Fruit fly (Drosophila melanogaster) whole organism, prepupa: ENCODE measurements around the gene CG6688.

Experiments used
- Blimp-1 ChIP-seq: fragments of 200-800 bp; sonication (Bioruptor generic); optimal IDR thresholded peaks from 3 replicates; lab custom pipeline; 2017; ENCODE audit warnings: missing biosample characterization, missing genetic modification characterization, mild to moderate bottlenecking, moderate library complexity, missing genetic modification reagents
- CG10631 ChIP-seq: fragments of 200-800 bp; sonication (Bioruptor generic); optimal IDR thresholded peaks from 2 replicates; lab custom pipeline; 2016; ENCODE audit warnings: missing biosample characterization, missing genetic modification characterization
- CG10669 ChIP-seq: fragments of 200-800 bp; sonication (Bioruptor generic); optimal IDR thresholded peaks from 3 replicates; lab custom pipeline; 2018; ENCODE audit warnings: missing biosample characterization, mild to moderate bottlenecking, missing genetic modification characterization, moderate library complexity
- CG11294 ChIP-seq: fragments of 200-800 bp; sonication (Bioruptor generic); IDR thresholded peaks from 2 replicates; pipeline ENCODE4 v1.3.6; 2022; ENCODE audit warnings: missing biosample characterization, missing genetic modification characterization
- CG11762 ChIP-seq: fragments of 200-800 bp; sonication (Bioruptor generic); optimal IDR thresholded peaks from 3 replicates; lab custom pipeline; 2016; ENCODE audit warnings: missing biosample characterization, missing genetic modification characterization; ENCODE audit not compliant: insufficient read depth
- CG15336 ChIP-seq: fragments of 200-800 bp; sonication (Bioruptor generic); IDR thresholded peaks from 2 replicates; pipeline ENCODE4 v1.3.6; 2022; ENCODE audit warnings: missing biosample characterization, missing genetic modification characterization
- CG1621 ChIP-seq: fragments of 200-800 bp; sonication (Bioruptor generic); optimal IDR thresholded peaks from 3 replicates; lab custom pipeline; 2018; ENCODE audit warnings: missing biosample characterization, mild to moderate bottlenecking, missing genetic modification characterization
- CG16779 ChIP-seq: fragments of 200-800 bp; sonication (Bioruptor generic); optimal IDR thresholded peaks from 3 replicates; lab custom pipeline; 2017; ENCODE audit warnings: missing biosample characterization, mild to moderate bottlenecking, missing genetic modification characterization
- CG3032 ChIP-seq: fragments of 200-800 bp; optimal IDR thresholded peaks from 2 replicates; lab custom pipeline; 2019; ENCODE audit warnings: missing biosample characterization, mild to moderate bottlenecking, missing genetic modification characterization, moderate library complexity
- CG31627 ChIP-seq: fragments of 200-800 bp; sonication (Bioruptor generic); optimal IDR thresholded peaks from 3 replicates; lab custom pipeline; 2016; ENCODE audit warnings: missing biosample characterization, missing genetic modification characterization
- CG34406 ChIP-seq: fragments of 200-800 bp; sonication (Bioruptor generic); optimal IDR thresholded peaks from 3 replicates; lab custom pipeline; 2016; ENCODE audit warnings: missing biosample characterization, missing genetic modification characterization
- CG3919 ChIP-seq: fragments of 200-800 bp; sonication (Bioruptor generic); optimal IDR thresholded peaks from 3 replicates; lab custom pipeline; 2016; ENCODE audit warnings: missing biosample characterization, missing genetic modification characterization
- CG6163 ChIP-seq: fragments of 200-800 bp; sonication (Bioruptor generic); IDR thresholded peaks from 3 replicates; pipeline ENCODE4 v1.3.6; 2022; ENCODE audit warnings: missing biosample characterization, missing genetic modification characterization
- CG6276 ChIP-seq: fragments of 200-800 bp; sonication (Bioruptor generic); optimal IDR thresholded peaks from 2 replicates; lab custom pipeline; 2017; ENCODE audit warnings: missing biosample characterization, mild to moderate bottlenecking, missing genetic modification characterization
- CG6792 ChIP-seq: fragments of 200-800 bp; sonication (Bioruptor generic); optimal IDR thresholded peaks from 3 replicates; lab custom pipeline; 2016; ENCODE audit warnings: missing biosample characterization, missing genetic modification characterization
- CG7368 ChIP-seq: fragments of 200-800 bp; sonication (Bioruptor generic); optimal IDR thresholded peaks from 3 replicates; lab custom pipeline; 2016; ENCODE audit warnings: missing biosample characterization, missing genetic modification characterization
- CG8119 ChIP-seq: fragments of 200-800 bp; sonication (Bioruptor generic); IDR thresholded peaks from 3 replicates; pipeline ENCODE4 v1.3.6; 2022; ENCODE audit warnings: missing biosample characterization, missing genetic modification characterization
- CG8319 ChIP-seq: fragments of 200-800 bp; sonication (Bioruptor generic); optimal IDR thresholded peaks from 3 replicates; lab custom pipeline; 2016; ENCODE audit warnings: missing biosample characterization, missing genetic modification characterization
- CG8632 ChIP-seq: fragments of 200-800 bp; sonication (Bioruptor generic); optimal IDR thresholded peaks from 3 replicates; lab custom pipeline; 2016; ENCODE audit warnings: missing biosample characterization, missing genetic modification characterization
- CG9139 ChIP-seq: fragments of 200-800 bp; sonication (Bioruptor generic); optimal IDR thresholded peaks from 3 replicates; lab custom pipeline; 2017; ENCODE audit warnings: missing biosample characterization, mild to moderate bottlenecking, missing genetic modification characterization
- Eip75B ChIP-seq: fragments of 200-800 bp; sonication (Bioruptor generic); optimal IDR thresholded peaks from 3 replicates; lab custom pipeline; 2016; ENCODE audit warnings: missing biosample characterization, missing genetic modification characterization
- Eip93F ChIP-seq: fragments of 200-800 bp; sonication (Bioruptor generic); optimal IDR thresholded peaks from 2 replicates; lab custom pipeline; 2016; ENCODE audit warnings: missing biosample characterization, mild to moderate bottlenecking, missing genetic modification characterization
- Ets21C ChIP-seq: fragments of 200-800 bp; sonication (Bioruptor generic); optimal IDR thresholded peaks from 3 replicates; lab custom pipeline; 2016; ENCODE audit warnings: missing biosample characterization, missing genetic modification characterization
- Ets96B ChIP-seq: fragments of 200-800 bp; optimal IDR thresholded peaks from 2 replicates; lab custom pipeline; 2019; ENCODE audit warnings: missing biosample characterization, mild to moderate bottlenecking, missing genetic modification characterization, moderate library complexity
- Gug ChIP-seq: fragments of 200-800 bp; sonication (Bioruptor generic); IDR thresholded peaks from 2 replicates; pipeline ENCODE4 v1.3.6; 2022; ENCODE audit warnings: missing biosample characterization, missing genetic modification characterization
- Hr38 ChIP-seq: sonication (Bioruptor generic); optimal IDR thresholded peaks from 2 replicates; lab custom pipeline; 2016; ENCODE audit warnings: missing biosample characterization, missing genetic modification characterization
- Hr39 ChIP-seq: fragments of 200-800 bp; sonication (Bioruptor generic); optimal IDR thresholded peaks from 2 replicates; lab custom pipeline; 2016; ENCODE audit warnings: missing biosample characterization, missing genetic modification characterization
- Hr4 ChIP-seq: fragments of 200-800 bp; sonication (Bioruptor generic); optimal IDR thresholded peaks from 3 replicates; lab custom pipeline; 2016; ENCODE audit warnings: missing biosample characterization, missing genetic modification characterization
- Smox ChIP-seq: fragments of 200-800 bp; sonication (Bioruptor generic); optimal IDR thresholded peaks from 3 replicates; lab custom pipeline; 2016; ENCODE audit warnings: missing biosample characterization, missing genetic modification characterization
- Sox102F ChIP-seq: fragments of 200-800 bp; sonication (Bioruptor generic); optimal IDR thresholded peaks from 2 replicates; lab custom pipeline; 2016; ENCODE audit warnings: missing biosample characterization, mild to moderate bottlenecking, missing genetic modification characterization
- Sox14 ChIP-seq: fragments of 200-800 bp; sonication (Bioruptor generic); optimal IDR thresholded peaks from 3 replicates; lab custom pipeline; 2016; ENCODE audit warnings: missing biosample characterization, missing genetic modification characterization
- acj6 ChIP-seq: fragments of 200-800 bp; sonication (Bioruptor generic); optimal IDR thresholded peaks from 3 replicates; lab custom pipeline; 2016; ENCODE audit warnings: missing biosample characterization, missing genetic modification characterization
- cyc ChIP-seq: fragments of 200-800 bp; sonication (Bioruptor generic); optimal IDR thresholded peaks from 3 replicates; lab custom pipeline; 2016; ENCODE audit warnings: missing biosample characterization, missing genetic modification characterization
- dac ChIP-seq: fragments of 200-800 bp; sonication (Bioruptor generic); optimal IDR thresholded peaks from 2 replicates; lab custom pipeline; 2017; ENCODE audit warnings: missing biosample characterization, mild to moderate bottlenecking, missing genetic modification characterization
- dsx ChIP-seq: fragments of 200-800 bp; optimal IDR thresholded peaks from 3 replicates; lab custom pipeline; 2019; ENCODE audit warnings: missing biosample characterization, mild to moderate bottlenecking, missing genetic modification characterization, moderate library complexity; ENCODE audit not compliant: poor library complexity, severe bottlenecking
- eg ChIP-seq: fragments of 200-800 bp; sonication (Bioruptor generic); IDR thresholded peaks from 3 replicates; pipeline ENCODE4 v1.3.6; 2022; ENCODE audit warnings: missing biosample characterization, missing genetic modification characterization
- esn ChIP-seq: fragments of 200-800 bp; sonication (Bioruptor generic); optimal IDR thresholded peaks from 2 replicates; lab custom pipeline; 2016; ENCODE audit warnings: missing biosample characterization, mild to moderate bottlenecking, missing genetic modification characterization, moderate library complexity
- fd59A ChIP-seq: fragments of 200-800 bp; sonication (Bioruptor generic); optimal IDR thresholded peaks from 2 replicates; lab custom pipeline; 2017; ENCODE audit warnings: missing biosample characterization, mild to moderate bottlenecking, missing genetic modification characterization, missing genetic modification reagents
- fkh ChIP-seq: fragments of 200-800 bp; sonication (Bioruptor generic); optimal IDR thresholded peaks from 3 replicates; lab custom pipeline; 2017; ENCODE audit warnings: missing biosample characterization, mild to moderate bottlenecking, missing genetic modification characterization, moderate library complexity
- lz ChIP-seq: fragments of 200-800 bp; sonication (Bioruptor generic); optimal IDR thresholded peaks from 3 replicates; lab custom pipeline; 2016; ENCODE audit warnings: missing biosample characterization, missing genetic modification characterization
- net ChIP-seq: fragments of 200-800 bp; sonication (Bioruptor generic); optimal IDR thresholded peaks from 3 replicates; lab custom pipeline; 2016; ENCODE audit warnings: missing biosample characterization, missing genetic modification characterization
- pdm3 ChIP-seq: fragments of 200-800 bp; sonication (Bioruptor generic); optimal IDR thresholded peaks from 3 replicates; lab custom pipeline; 2016; ENCODE audit warnings: missing biosample characterization, missing genetic modification characterization
- spab ChIP-seq: fragments of 200-800 bp; sonication (Bioruptor generic); optimal IDR thresholded peaks from 2 replicates; lab custom pipeline; 2017; ENCODE audit warnings: missing biosample characterization, mild to moderate bottlenecking, missing genetic modification characterization, missing genetic modification reagents
- topi ChIP-seq: fragments of 200-800 bp; sonication (Bioruptor generic); optimal IDR thresholded peaks from 3 replicates; lab custom pipeline; 2016; ENCODE audit warnings: missing biosample characterization, missing genetic modification characterization
- vri ChIP-seq: fragments of 200-800 bp; sonication (Bioruptor generic); optimal IDR thresholded peaks from 3 replicates; lab custom pipeline; 2016; ENCODE audit warnings: missing biosample characterization, mild to moderate bottlenecking, missing genetic modification characterization

Gene CG6688

DNA sequence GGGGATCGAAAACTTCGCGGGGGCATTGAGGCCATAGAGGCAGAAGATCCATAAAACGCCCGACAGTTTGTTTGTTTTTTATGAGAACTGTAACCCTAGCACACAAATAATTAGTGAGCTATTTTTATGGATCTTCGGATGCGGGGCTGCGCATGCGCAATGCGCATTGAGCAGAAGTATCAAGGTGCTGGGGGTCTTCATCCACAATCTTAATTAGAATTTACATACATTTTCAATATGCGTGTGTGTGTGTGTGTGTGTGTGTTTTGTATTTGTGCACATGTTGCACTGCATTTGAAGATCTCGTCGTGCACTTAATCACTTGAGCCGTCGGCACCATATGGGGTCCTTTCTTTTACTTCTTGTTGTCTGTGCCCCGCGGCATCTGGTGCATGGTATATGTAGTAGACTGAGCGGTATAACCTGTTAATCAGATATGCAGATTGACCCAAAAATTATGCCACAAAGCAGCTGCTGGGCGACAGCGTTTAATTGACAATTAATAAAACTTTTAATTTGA, 30.6 kb downstream of the CG6688 start:
- TF ChIP-seq CG1621 (tag; lab: Kevin White, UChicago) (no peak), acj6 (no peak), CG6163 (GFP tag; lab: Robert Waterston, UW) (no peak)
- TF ChIP-seq, all 60 proteins: peak for 0

- TF ChIP-seq CG6276 (GFP tag; lab: Kevin White, UChicago) (no peak), CG6792 (GFP tag; lab: Kevin White, UChicago) (no peak), dsx (GFP tag; lab: Kevin White, UChicago) (no peak), topi (GFP tag; lab: Kevin White, UChicago) (no peak), fkh (GFP tag; lab: Kevin White, UChicago) (no peak), CG16779 (no peak), spab (no peak), CG10669 (GFP tag; lab: Kevin White, UChicago) (no peak), CG9139 (GFP tag; lab: Kevin White, UChicago) (no peak), Sox102F (no peak), CG8119 (GFP tag; lab: Robert Waterston, UW) (no peak), Hr4 (GFP tag; lab: Kevin White, UChicago) (no peak)
These were observed 31.5 kb downstream of the CG6688 start, which contains the start of gene CG13837 for dm6 chr3R:23043690-23044089. Gene CG13837 (plus strand): TSS chr3R:23043990.

- TF ChIP-seq CG8319 (GFP tag; lab: Kevin White, UChicago) (peak; percentile 87), Eip93F (GFP tag; lab: Kevin White, UChicago) (no peak), CG11762 (GFP tag; lab: Kevin White, UChicago) (peak; percentile 73), Smox (GFP tag; lab: Kevin White, UChicago) (peak; percentile 91), CG1621 (tag; lab: Kevin White, UChicago) (peak; percentile 88), Sox102F (peak; percentile 93), spab (peak; percentile 79), CG31627 (GFP tag; lab: Kevin White, UChicago) (peak; percentile 95), CG7368 (GFP tag; lab: Kevin White, UChicago) (peak; percentile 94), pdm3 (GFP tag; lab: Kevin White, UChicago) (peak; percentile 89), dac (peak; percentile 47), Ets21C (GFP tag; lab: Kevin White, UChicago) (peak; percentile 91), CG6792 (GFP tag; lab: Kevin White, UChicago) (peak; percentile 89), lz (GFP tag; lab: Kevin White, UChicago) (peak; percentile 94), Ets96B (tag; lab: Kevin White, UChicago) (peak; percentile 90), CG10669 (GFP tag; lab: Kevin White, UChicago) (peak; percentile 91), cyc (GFP tag; lab: Kevin White, UChicago) (peak; percentile 93), Eip75B (GFP tag; lab: Kevin White, UChicago) (peak; percentile 90), Gug (peak; percentile 57), Hr4 (GFP tag; lab: Kevin White, UChicago) (peak; percentile 84), CG16779 (peak; percentile 57), CG10631 (GFP tag; lab: Kevin White, UChicago) (peak; percentile 88), CG15336 (GFP tag; lab: Robert Waterston, UW) (peak; percentile 79), CG8119 (GFP tag; lab: Robert Waterston, UW) (peak; percentile 85), CG11294 (peak; percentile 65), CG3032 (tag; lab: Kevin White, UChicago) (peak; percentile 85), CG6163 (GFP tag; lab: Robert Waterston, UW) (peak; percentile 92), CG8632 (peak; percentile 89), CG6276 (GFP tag; lab: Kevin White, UChicago) (peak; percentile 41), eg (GFP tag; lab: Robert Waterston, UW) (peak; percentile 84), CG9139 (GFP tag; lab: Kevin White, UChicago) (peak; percentile 73), fd59A (GFP tag; lab: Kevin White, UChicago) (peak; percentile 82), net (GFP tag; lab: Kevin White, UChicago) (peak; percentile 91), Sox14 (GFP tag; lab: Kevin White, UChicago) (peak; percentile 91), CG34406 (GFP tag; lab: Kevin White, UChicago) (peak; percentile 91), Hr38 (GFP tag; lab: Kevin White, UChicago) (no peak), esn (peak; percentile 93), Blimp-1 (GFP tag; lab: Kevin White, UChicago) (peak; percentile 79), Hr39 (peak; percentile 95), CG3919 (GFP tag; lab: Kevin White, UChicago) (peak; percentile 93), vri (peak; percentile 93), dsx (GFP tag; lab: Kevin White, UChicago) (peak; percentile 82)
These were observed 34.3 kb downstream of the CG6688 start for dm6 chr3R:23046529-23046943.
